Fruit fly (Drosophila melanogaster) whole organism, pupa: ENCODE results near the gene CG5880.
A peak's percentile ranks its signal among the peaks of the same experiment; 100 is the strongest.

ENCODE experiments used
- CG10348 ChIP-seq: fragments of 200-800 bp; sonication (Bioruptor generic); IDR thresholded peaks from 2 replicates; pipeline ENCODE4 v1.3.6; 2022; ENCODE audit warnings: missing biosample characterization, missing genetic modification characterization
- CG12605 ChIP-seq: fragments of 200-800 bp; sonication (Bioruptor generic); IDR thresholded peaks from 2 replicates; pipeline ENCODE4 v1.3.6; 2022; ENCODE audit warnings: missing biosample characterization, missing genetic modification characterization
- CG13204 ChIP-seq: fragments of 200-800 bp; sonication (Bioruptor generic); optimal IDR thresholded peaks from 2 replicates; lab custom pipeline; 2018; ENCODE audit warnings: missing biosample characterization, mild to moderate bottlenecking, missing genetic modification characterization, moderate library complexity
- CG14655 ChIP-seq: fragments of 200-800 bp; sonication (Bioruptor generic); optimal IDR thresholded peaks from 3 replicates; lab custom pipeline; 2017; ENCODE audit warnings: mild to moderate bottlenecking, missing biosample characterization, missing genetic modification reagents, missing genetic modification characterization
- CG15710 ChIP-seq: fragments of 200-800 bp; sonication (Bioruptor generic); optimal IDR thresholded peaks from 2 replicates; lab custom pipeline; 2018; ENCODE audit warnings: missing biosample characterization, mild to moderate bottlenecking, missing genetic modification characterization, moderate library complexity
- CG17806 ChIP-seq: fragments of 200-800 bp; sonication (Bioruptor generic); optimal IDR thresholded peaks from 2 replicates; lab custom pipeline; 2018; ENCODE audit warnings: missing biosample characterization, mild to moderate bottlenecking, missing genetic modification characterization, moderate library complexity
- CG32121 ChIP-seq: fragments of 200-800 bp; sonication (Bioruptor generic); IDR thresholded peaks from 2 replicates; pipeline ENCODE4 v1.3.6; 2022; ENCODE audit warnings: missing biosample characterization, missing genetic modification characterization
- CG34367 ChIP-seq: fragments of 200-800 bp; sonication (Bioruptor generic); optimal IDR thresholded peaks from 2 replicates; lab custom pipeline; 2018; ENCODE audit warnings: missing biosample characterization, mild to moderate bottlenecking, missing genetic modification characterization
- CG4496 ChIP-seq: fragments of 200-800 bp; sonication (Bioruptor generic); IDR thresholded peaks from 3 replicates; pipeline ENCODE4 v1.3.6; 2022; ENCODE audit warnings: missing biosample characterization, missing genetic modification characterization
- CG8159 ChIP-seq: fragments of 200-800 bp; sonication (Bioruptor generic); optimal IDR thresholded peaks from 3 replicates; lab custom pipeline; 2018; ENCODE audit warnings: missing biosample characterization, mild to moderate bottlenecking, missing genetic modification characterization, moderate library complexity
- CG8301 ChIP-seq: fragments of 200-800 bp; sonication (Bioruptor generic); optimal IDR thresholded peaks from 2 replicates; lab custom pipeline; 2018; ENCODE audit warnings: missing biosample characterization, mild to moderate bottlenecking, missing genetic modification characterization
- CG9948 ChIP-seq: fragments of 200-800 bp; sonication (Bioruptor generic); optimal IDR thresholded peaks from 2 replicates; lab custom pipeline; 2018; ENCODE audit warnings: missing biosample characterization, mild to moderate bottlenecking, missing genetic modification characterization, moderate library complexity
- D1 ChIP-seq: fragments of 200-800 bp; sonication (Bioruptor generic); optimal IDR thresholded peaks from 2 replicates; lab custom pipeline; 2018; ENCODE audit warnings: missing biosample characterization, mild to moderate bottlenecking, missing genetic modification characterization, moderate library complexity
- EcR ChIP-seq: fragments of 200-800 bp; sonication (Bioruptor generic); optimal IDR thresholded peaks from 3 replicates; lab custom pipeline; 2019; ENCODE audit warnings: missing biosample characterization, missing genetic modification characterization, mild to moderate bottlenecking, moderate library complexity, missing genetic modification reagents
- Ets98B ChIP-seq: fragments of 200-800 bp; sonication (Bioruptor generic); IDR thresholded peaks from 2 replicates; pipeline ENCODE4 v1.3.6; 2022; ENCODE audit warnings: missing biosample characterization, missing genetic modification characterization
- Pif1A ChIP-seq: fragments of 200-800 bp; sonication (Bioruptor generic); optimal IDR thresholded peaks from 3 replicates; lab custom pipeline; 2016; ENCODE audit warnings: missing biosample characterization, missing genetic modification characterization
- Pif1B ChIP-seq: fragments of 200-800 bp; sonication (Bioruptor generic); optimal IDR thresholded peaks from 3 replicates; lab custom pipeline; 2016; ENCODE audit warnings: missing biosample characterization, missing genetic modification characterization
- Snoo ChIP-seq: fragments of 200-800 bp; sonication (Bioruptor generic); optimal IDR thresholded peaks from 3 replicates; lab custom pipeline; 2017; ENCODE audit warnings: missing biosample characterization, mild to moderate bottlenecking, missing genetic modification characterization, inconsistent platforms
- fd96Ca ChIP-seq: fragments of 200-800 bp; sonication (Bioruptor generic); IDR thresholded peaks from 3 replicates; pipeline ENCODE4 v1.3.6; 2022; ENCODE audit warnings: missing biosample characterization, missing genetic modification characterization
- gl ChIP-seq: fragments of 200-800 bp; sonication (Bioruptor generic); optimal IDR thresholded peaks from 2 replicates; lab custom pipeline; 2018; ENCODE audit warnings: missing biosample characterization, mild to moderate bottlenecking, missing genetic modification characterization
- rn ChIP-seq: fragments of 200-800 bp; sonication (Bioruptor generic); IDR thresholded peaks from 2 replicates; pipeline ENCODE4 v1.3.6; 2022; ENCODE audit warnings: missing biosample characterization, missing genetic modification characterization

The CG5880 gene

dm6 chr3R:27116465-27117092 lies at the start of gene CG5880, which contains the start of gene CG6066:
Gene CG5880 (plus strand): TSS chr3R:27116745.
Gene CG6066 (minus strand): TSS chr3R:27116707.
- TF ChIP-seq CG32121 (GFP tag; lab: Robert Waterston, UW) = no peak
- no peak for TF ChIP-seq CG17806 (tag; lab: Kevin White, UChicago)
- no peak for TF ChIP-seq CG13204 (GFP tag; lab: Kevin White, UChicago)
- no peak for TF ChIP-seq CG12605 (GFP tag; lab: Robert Waterston, UW)
- no peak for TF ChIP-seq Ets98B
- TF ChIP-seq gl (tag; lab: Kevin White, UChicago) = no peak
- TF ChIP-seq rn = no peak
- no peak for TF ChIP-seq Snoo (tag; lab: Kevin White, UChicago)
- TF ChIP-seq CG10348 (GFP tag; lab: Robert Waterston, UW) = no peak
- no peak for TF ChIP-seq CG15710 (tag; lab: Kevin White, UChicago)

dm6 chr3R:27067362-27067761 lies 49.2 kb upstream of the CG5880 start:
- no peak for TF ChIP-seq Pif1A
- TF ChIP-seq CG8301 = no peak
- no peak for TF ChIP-seq Snoo (tag; lab: Kevin White, UChicago)
- no peak for TF ChIP-seq D1
- no peak for TF ChIP-seq CG4496 (GFP tag; lab: Robert Waterston, UW)
- no peak for TF ChIP-seq Pif1B (GFP tag; lab: Kevin White, UChicago)
- no peak for TF ChIP-seq CG17806 (tag; lab: Kevin White, UChicago)
- no peak for TF ChIP-seq CG9948 (tag; lab: Kevin White, UChicago)

dm6 chr3R:27069201-27069600 lies 47.3 kb upstream of the CG5880 start:
- TF ChIP-seq CG4496 (GFP tag; lab: Robert Waterston, UW) (0 out of 3 replicates have a peak, but pooled peaks have one; percentile 33), CG8159 (tag; lab: Kevin White, UChicago) (peak; percentile 34), gl (tag; lab: Kevin White, UChicago) (peak; percentile 66), Pif1A (peak; percentile 44), Ets98B (peak; percentile 26; the same call in 1 of the 2 replicates), fd96Ca (GFP tag; lab: Robert Waterston, UW) (peak; percentile 33; the same call in 1 of the 3 replicates), Snoo (tag; lab: Kevin White, UChicago) (no peak), CG34367 (tag; lab: Kevin White, UChicago) (peak; percentile 57), CG14655 (GFP tag; lab: Kevin White, UChicago) (no peak), CG12605 (GFP tag; lab: Robert Waterston, UW) (peak; percentile 36; the same call in 1 of the 2 replicates)

- TF ChIP-seq D1 = no peak
- peak; percentile 38; the same call in 1 of the 2 replicates for TF ChIP-seq CG12605 (GFP tag; lab: Robert Waterston, UW)
- TF ChIP-seq Pif1B (GFP tag; lab: Kevin White, UChicago) = peak; percentile 5
- no peak for TF ChIP-seq gl (tag; lab: Kevin White, UChicago)
- TF ChIP-seq Snoo (tag; lab: Kevin White, UChicago) = no peak
- TF ChIP-seq CG8301 = no peak
- TF ChIP-seq CG34367 (tag; lab: Kevin White, UChicago) = no peak
- TF ChIP-seq EcR (GFP tag; lab: Kevin White, UChicago) = peak; percentile 48
- peak; percentile 54; the same call in 1 of the 3 replicates for TF ChIP-seq fd96Ca (GFP tag; lab: Robert Waterston, UW)
- TF ChIP-seq CG10348 (GFP tag; lab: Robert Waterston, UW) = no peak
- TF ChIP-seq CG9948 (tag; lab: Kevin White, UChicago) = no peak
- TF ChIP-seq CG4496 (GFP tag; lab: Robert Waterston, UW) = peak; percentile 69
- no peak for TF ChIP-seq CG15710 (tag; lab: Kevin White, UChicago)
- peak; percentile 47; the same call in 1 of the 2 replicates for TF ChIP-seq Ets98B
- TF ChIP-seq CG8159 (tag; lab: Kevin White, UChicago) = no peak
- no peak for TF ChIP-seq rn
- peak; percentile 100 for TF ChIP-seq CG13204 (GFP tag; lab: Kevin White, UChicago)
- TF ChIP-seq CG14655 (GFP tag; lab: Kevin White, UChicago) = no peak
- TF ChIP-seq CG17806 (tag; lab: Kevin White, UChicago) = no peak
- TF ChIP-seq Pif1A = no peak
- TF ChIP-seq CG32121 (GFP tag; lab: Robert Waterston, UW) = no peak; the same call in none of the 2 replicates
Measured at dm6 chr3R:27069810-27070625, 46.5 kb upstream of the CG5880 start, which contains the start of gene spz. Gene spz (minus strand): TSS chr3R:27070070.

- TF ChIP-seq Ets98B (peak; percentile 17; the same call in 1 of the 2 replicates), CG32121 (GFP tag; lab: Robert Waterston, UW) (peak; percentile 55; the same call in 1 of the 2 replicates), CG4496 (GFP tag; lab: Robert Waterston, UW) (peak; percentile 47; the same call in 1 of the 3 replicates), CG8159 (tag; lab: Kevin White, UChicago) (no peak), CG14655 (GFP tag; lab: Kevin White, UChicago) (no peak), CG9948 (tag; lab: Kevin White, UChicago) (no peak), EcR (GFP tag; lab: Kevin White, UChicago) (no peak), Snoo (tag; lab: Kevin White, UChicago) (no peak), Pif1B (GFP tag; lab: Kevin White, UChicago) (no peak)
Measured at dm6 chr3R:27070906-27071498, 45.5 kb upstream of the CG5880 start.
